Fruit fly (Drosophila melanogaster) whole organism, embryonic: ENCODE data around the gene awd.

Experiments used
- CG18764 ChIP-seq: fragments of 200-800 bp; sonication (Bioruptor generic); optimal IDR thresholded peaks from 3 replicates; lab custom pipeline; 2016; ENCODE audit warnings: missing biosample characterization, missing genetic modification characterization
- CG9215 ChIP-seq: fragments of 200-800 bp; sonication (Bioruptor generic); IDR thresholded peaks from 2 replicates; pipeline ENCODE4 v1.3.6; 2022; ENCODE audit warnings: missing biosample characterization, missing genetic modification characterization
- mirr ChIP-seq: fragments of 200-800 bp; sonication (Bioruptor generic); optimal IDR thresholded peaks from 3 replicates; lab custom pipeline; 2018; ENCODE audit warnings: missing biosample characterization, mild to moderate bottlenecking, missing genetic modification characterization

dm6 chr3R:31712585-31712984 is 33.3 kb downstream of the awd start:
- no peak for TF ChIP-seq mirr (GFP tag; lab: Kevin White, UChicago)
- no peak for TF ChIP-seq CG18764 (GFP tag; lab: Kevin White, UChicago)
- no peak for TF ChIP-seq CG9215 (GFP tag; lab: Robert Waterston, UW)
